Fruit fly (Drosophila melanogaster) whole organism, embryonic: ENCODE results near the gene Tfb5.

Experiments
- Atf3 ChIP-seq: fragments of 200-800 bp; sonication (Bioruptor generic); optimal IDR thresholded peaks from 3 replicates; lab custom pipeline; 2016; ENCODE audit warnings: missing biosample characterization, missing genetic modification characterization
- Bteb2 ChIP-seq: fragments of 200-800 bp; sonication (Bioruptor generic); optimal IDR thresholded peaks from 2 replicates; lab custom pipeline; 2016; ENCODE audit warnings: missing biosample characterization, missing genetic modification characterization
- CG10274 ChIP-seq: fragments of 200-800 bp; sonication (Bioruptor generic); optimal IDR thresholded peaks from 3 replicates; lab custom pipeline; 2017; ENCODE audit warnings: missing biosample characterization, mild to moderate bottlenecking, missing genetic modification characterization
- CG10462 ChIP-seq: fragments of 200-800 bp; sonication (Bioruptor generic); optimal IDR thresholded peaks from 2 replicates; lab custom pipeline; 2016; ENCODE audit warnings: missing biosample characterization, missing genetic modification characterization
- CG12071 ChIP-seq: fragments of 200-800 bp; sonication (Bioruptor generic); optimal IDR thresholded peaks from 3 replicates; lab custom pipeline; 2018; ENCODE audit warnings: missing biosample characterization, mild to moderate bottlenecking, missing genetic modification characterization
- CG13296 ChIP-seq: fragments of 200-800 bp; sonication (Bioruptor generic); optimal IDR thresholded peaks from 3 replicates; lab custom pipeline; 2018; ENCODE audit warnings: missing biosample characterization, mild to moderate bottlenecking, missing genetic modification characterization
- CG15011 ChIP-seq: fragments of 200-800 bp; sonication (Bioruptor generic); optimal IDR thresholded peaks from 3 replicates; lab custom pipeline; 2018; ENCODE audit warnings: missing biosample characterization, mild to moderate bottlenecking, missing genetic modification characterization
- CG17829 ChIP-seq: fragments of 200-800 bp; optimal IDR thresholded peaks from 2 replicates; lab custom pipeline; 2019; ENCODE audit warnings: missing biosample characterization, mild to moderate bottlenecking, missing genetic modification characterization, moderate library complexity
- CG18262 ChIP-seq: fragments of 200-800 bp; optimal IDR thresholded peaks from 3 replicates; lab custom pipeline; 2019; ENCODE audit warnings: missing biosample characterization, mild to moderate bottlenecking, missing genetic modification characterization, moderate library complexity
- CG32532 ChIP-seq: fragments of 200-800 bp; sonication (Bioruptor generic); IDR thresholded peaks from 2 replicates; pipeline ENCODE4 v1.3.6; 2022; ENCODE audit warnings: missing biosample characterization, missing genetic modification characterization
- CG33213 ChIP-seq: fragments of 200-800 bp; sonication (Bioruptor generic); optimal IDR thresholded peaks from 3 replicates; lab custom pipeline; 2016; ENCODE audit warnings: missing biosample characterization, missing genetic modification characterization
- CG34422 ChIP-seq: fragments of 200-800 bp; sonication (Bioruptor generic); IDR thresholded peaks from 3 replicates; pipeline ENCODE4 v1.3.6; 2022; ENCODE audit warnings: missing biosample characterization, missing genetic modification characterization
- CG4282 ChIP-seq: fragments of 200-800 bp; sonication (Bioruptor generic); optimal IDR thresholded peaks from 2 replicates; lab custom pipeline; 2016; ENCODE audit warnings: missing biosample characterization, missing genetic modification characterization
- CG4424 ChIP-seq: fragments of 200-800 bp; sonication (Bioruptor generic); optimal IDR thresholded peaks from 3 replicates; lab custom pipeline; 2016; ENCODE audit warnings: missing biosample characterization, missing genetic modification characterization
- CG7271 ChIP-seq: fragments of 200-800 bp; sonication (Bioruptor generic); optimal IDR thresholded peaks from 2 replicates; lab custom pipeline; 2018; ENCODE audit warnings: missing biosample characterization, mild to moderate bottlenecking, missing genetic modification characterization, moderate library complexity
- CG9932 ChIP-seq: fragments of 200-800 bp; sonication (Bioruptor generic); IDR thresholded peaks from 2 replicates; pipeline ENCODE4 v1.3.6; 2022; ENCODE audit warnings: missing biosample characterization, missing genetic modification characterization
- CrebB ChIP-seq: fragments of 200-800 bp; sonication (Bioruptor generic); optimal IDR thresholded peaks from 3 replicates; lab custom pipeline; 2018; ENCODE audit warnings: missing biosample characterization, mild to moderate bottlenecking, missing genetic modification characterization
- Doc2 ChIP-seq: fragments of 200-800 bp; sonication (Bioruptor generic); IDR thresholded peaks from 2 replicates; pipeline ENCODE4 v1.3.6; 2022; ENCODE audit warnings: missing biosample characterization, missing genetic modification characterization
- Ets97D ChIP-seq: fragments of 200-800 bp; sonication (Bioruptor generic); optimal IDR thresholded peaks from 3 replicates; lab custom pipeline; 2016; ENCODE audit warnings: missing biosample characterization, missing genetic modification characterization
- Gug ChIP-seq: fragments of 200-800 bp; sonication (Bioruptor generic); IDR thresholded peaks from 4 replicates; pipeline ENCODE4 v1.3.6; 2022; ENCODE audit warnings: missing biosample characterization, missing genetic modification characterization
- H15 ChIP-seq: fragments of 200-800 bp; sonication (Bioruptor generic); IDR thresholded peaks from 3 replicates; pipeline ENCODE4 v1.3.6; 2022; ENCODE audit warnings: missing biosample characterization, missing genetic modification characterization
- Hr3 ChIP-seq: fragments of 200-800 bp; sonication (Bioruptor generic); optimal IDR thresholded peaks from 3 replicates; lab custom pipeline; 2016; ENCODE audit warnings: missing biosample characterization, missing genetic modification characterization
- Pdp1 ChIP-seq, 2 experiments: fragments of 200-800 bp; sonication (Bioruptor generic); optimal IDR thresholded peaks; 3 replicates each; lab custom pipeline; 2016; ENCODE audit warnings: missing biosample characterization in 2 of 2, missing genetic modification characterization in 2 of 2, mild to moderate bottlenecking in 1 of 2, moderate library complexity in 1 of 2
- Spps ChIP-seq: fragments of 200-800 bp; sonication (Bioruptor generic); optimal IDR thresholded peaks from 2 replicates; lab custom pipeline; 2018; ENCODE audit warnings: missing biosample characterization, mild to moderate bottlenecking, missing genetic modification characterization
- Vsx1 ChIP-seq: fragments of 200-800 bp; sonication (Bioruptor generic); optimal IDR thresholded peaks from 2 replicates; lab custom pipeline; 2017; ENCODE audit warnings: missing biosample characterization, mild to moderate bottlenecking, missing genetic modification characterization, missing genetic modification reagents
- aop ChIP-seq: fragments of 200-800 bp; sonication (Bioruptor generic); IDR thresholded peaks from 2 replicates; pipeline ENCODE4 v1.3.6; 2022; ENCODE audit warnings: missing biosample characterization, missing genetic modification characterization
- ash1 ChIP-seq: fragments of 200-800 bp; sonication (Bioruptor generic); optimal IDR thresholded peaks from 2 replicates; lab custom pipeline; 2018; ENCODE audit warnings: missing biosample characterization, mild to moderate bottlenecking, missing genetic modification characterization
- crc ChIP-seq: fragments of 200-800 bp; sonication (Bioruptor generic); optimal IDR thresholded peaks from 2 replicates; lab custom pipeline; 2016; ENCODE audit warnings: missing biosample characterization, missing genetic modification characterization
- emc ChIP-seq: fragments of 200-800 bp; sonication (Bioruptor generic); optimal IDR thresholded peaks from 2 replicates; lab custom pipeline; 2016; ENCODE audit warnings: missing biosample characterization, missing genetic modification characterization
- esg ChIP-seq: fragments of 200-800 bp; sonication (Bioruptor generic); conservative IDR thresholded peaks from 2 replicates; pipeline ENCODE4 v1.3.6; 2022; ENCODE audit warnings: missing biosample characterization, missing genetic modification characterization
- ham ChIP-seq: fragments of 200-800 bp; sonication (Bioruptor generic); IDR thresholded peaks from 2 replicates; pipeline ENCODE4 v1.3.6; 2022; ENCODE audit warnings: missing biosample characterization, missing genetic modification characterization
- hb ChIP-seq: fragments of 200-800 bp; sonication (Bioruptor generic); IDR thresholded peaks from 3 replicates; pipeline ENCODE4 v1.3.6; 2022; ENCODE audit warnings: missing biosample characterization, missing genetic modification characterization; ENCODE audit not compliant: partially characterized antibody
- hbn ChIP-seq: fragments of 200-800 bp; sonication (Bioruptor generic); IDR thresholded peaks from 2 replicates; pipeline ENCODE4 v1.3.6; 2022; ENCODE audit warnings: missing biosample characterization, missing genetic modification characterization; ENCODE audit not compliant: partially characterized antibody
- lab ChIP-seq: fragments of 200-800 bp; sonication (Bioruptor generic); optimal IDR thresholded peaks from 3 replicates; lab custom pipeline; 2017; ENCODE audit warnings: missing biosample characterization, missing genetic modification characterization, mild to moderate bottlenecking, moderate library complexity, missing genetic modification reagents
- lbe ChIP-seq: fragments of 200-800 bp; sonication (Bioruptor generic); optimal IDR thresholded peaks from 2 replicates; lab custom pipeline; 2016; ENCODE audit warnings: missing biosample characterization, mild to moderate bottlenecking, missing genetic modification characterization
- lola ChIP-seq, 3 experiments: fragments of >200 bp in 2 of 3; fragments of 200-800 bp in 1 of 3; sonication (Bioruptor generic) in 1 of 3; optimal IDR thresholded peaks; 2 replicates each; lab custom pipeline; 2017 to 2019; ENCODE audit warnings: missing biosample characterization in 3 of 3, missing genetic modification characterization in 3 of 3, mild to moderate bottlenecking in 1 of 3, moderate library complexity in 1 of 3
- nerfin-2 ChIP-seq: fragments of 200-800 bp; sonication (Bioruptor generic); IDR thresholded peaks from 2 replicates; pipeline ENCODE4 v1.3.6; 2022; ENCODE audit warnings: missing biosample characterization, missing genetic modification characterization; ENCODE audit not compliant: partially characterized antibody
- sd ChIP-seq: fragments of 200-800 bp; sonication (Bioruptor generic); optimal IDR thresholded peaks from 3 replicates; lab custom pipeline; 2018; ENCODE audit warnings: missing biosample characterization, mild to moderate bottlenecking, missing genetic modification characterization, moderate library complexity
- sisA ChIP-seq: fragments of 200-800 bp; sonication (Bioruptor generic); IDR thresholded peaks from 2 replicates; pipeline ENCODE4 v1.3.6; 2022; ENCODE audit warnings: missing biosample characterization, missing genetic modification characterization
- slp2 ChIP-seq: fragments of 200-800 bp; sonication (Bioruptor generic); optimal IDR thresholded peaks from 2 replicates; lab custom pipeline; 2016; ENCODE audit warnings: missing biosample characterization, missing genetic modification characterization
- ttk ChIP-seq: fragments of 200-800 bp; sonication (Bioruptor generic); IDR thresholded peaks from 2 replicates; pipeline ENCODE4 v2.1.2; 2022; ENCODE audit warnings: missing biosample characterization, missing genetic modification characterization
- tx ChIP-seq: fragments of 200-800 bp; sonication (Bioruptor generic); optimal IDR thresholded peaks from 2 replicates; lab custom pipeline; 2016; ENCODE audit warnings: missing biosample characterization, missing genetic modification characterization
- z ChIP-seq: fragments of 200-800 bp; sonication (Bioruptor generic); IDR thresholded peaks from 3 replicates; pipeline ENCODE4 v1.3.6; 2022; ENCODE audit warnings: missing biosample characterization, missing genetic modification characterization

Gene Tfb5

dm6 chr2L:5004677-5005463, 5.8 kb downstream of the Tfb5 start (continued):
- TF ChIP-seq lbe (peak; percentile 46), lola (GFP tag; optimal IDR thresholded peaks at IDR 0.05; lab: Kevin White, UChicago) (peak in 1 of 3 experiments; percentile 80), Ets97D (GFP tag; lab: Kevin White, UChicago) (peak; percentile 82), ttk (GFP tag; lab: Robert Waterston, UW) (peak; percentile 93), crc (GFP tag; lab: Kevin White, UChicago) (peak; percentile 91), Doc2 (GFP tag; lab: Robert Waterston, UW) (peak; percentile 81), hbn (GFP tag; lab: Robert Waterston, UW) (no peak), CG33213 (peak; percentile 93), CG7271 (tag; lab: Kevin White, UChicago) (peak; percentile 75), sisA (GFP tag; lab: Robert Waterston, UW) (peak; percentile 97), esg (GFP tag; lab: Robert Waterston, UW) (peak; percentile 96), Atf3 (GFP tag; lab: Kevin White, UChicago) (peak; percentile 85), CG34422 (GFP tag; lab: Robert Waterston, UW) (peak; percentile 96), Hr3 (GFP tag; lab: Kevin White, UChicago) (peak; percentile 92), CG12071 (GFP tag; lab: Kevin White, UChicago) (peak; percentile 93), CG4424 (GFP tag; lab: Kevin White, UChicago) (peak; percentile 94), CrebB (tag; lab: Kevin White, UChicago) (peak; percentile 92), sd (peak; percentile 80), lab (GFP tag; lab: Kevin White, UChicago) (peak; percentile 99), CG13296 (peak; percentile 96), CG4282 (GFP tag; lab: Kevin White, UChicago) (peak; percentile 88), aop (GFP tag; lab: Robert Waterston, UW) (peak; percentile 84), emc (GFP tag; lab: Kevin White, UChicago) (peak; percentile 89), Pdp1 (GFP tag; optimal IDR thresholded peaks at IDR 0.05; lab: Kevin White, UChicago) (peak; percentile 94 to 96), Vsx1 (GFP tag; lab: Kevin White, UChicago) (peak; percentile 78), CG18262 (tag; lab: Kevin White, UChicago) (peak; percentile 90), ash1 (GFP tag; lab: Kevin White, UChicago) (peak; percentile 79), z (peak; percentile 56; the same call in 1 of the 3 replicates), ham (GFP tag; lab: Robert Waterston, UW) (peak; percentile 75; the same call in 1 of the 2 replicates), CG32532 (GFP tag; lab: Robert Waterston, UW) (peak; percentile 97), slp2 (peak; percentile 92), CG17829 (peak; percentile 91), H15 (GFP tag; lab: Robert Waterston, UW) (peak; percentile 96), Gug (GFP tag; lab: Robert Waterston, UW) (peak; percentile 97), CG10274 (GFP tag; lab: Kevin White, UChicago) (peak; percentile 78), hb (GFP tag; lab: Robert Waterston, UW) (no peak), nerfin-2 (no peak), CG9932 (GFP tag; lab: Robert Waterston, UW) (peak; percentile 97), tx (GFP tag; lab: Kevin White, UChicago) (peak; percentile 94), Bteb2 (GFP tag; lab: Kevin White, UChicago) (peak; percentile 95), CG10462 (peak; percentile 86), CG15011 (GFP tag; lab: Kevin White, UChicago) (peak; percentile 93), Spps (tag; lab: Kevin White, UChicago) (peak; percentile 77)
